Fruit fly (Drosophila melanogaster) whole organism, prepupa: ENCODE measurements around the gene Rbbp5.

Experiments used
- Blimp-1 ChIP-seq: fragments of 200-800 bp; sonication (Bioruptor generic); optimal IDR thresholded peaks from 3 replicates; lab custom pipeline; 2017; ENCODE audit warnings: missing biosample characterization, missing genetic modification characterization, mild to moderate bottlenecking, moderate library complexity, missing genetic modification reagents
- CG10631 ChIP-seq: fragments of 200-800 bp; sonication (Bioruptor generic); optimal IDR thresholded peaks from 2 replicates; lab custom pipeline; 2016; ENCODE audit warnings: missing biosample characterization, missing genetic modification characterization
- CG10669 ChIP-seq: fragments of 200-800 bp; sonication (Bioruptor generic); optimal IDR thresholded peaks from 3 replicates; lab custom pipeline; 2018; ENCODE audit warnings: missing biosample characterization, mild to moderate bottlenecking, missing genetic modification characterization, moderate library complexity
- CG11902 ChIP-seq: fragments of 200-800 bp; sonication (Bioruptor generic); optimal IDR thresholded peaks from 3 replicates; lab custom pipeline; 2016; ENCODE audit warnings: missing biosample characterization, missing genetic modification characterization
- CG15336 ChIP-seq: fragments of 200-800 bp; sonication (Bioruptor generic); IDR thresholded peaks from 2 replicates; pipeline ENCODE4 v1.3.6; 2022; ENCODE audit warnings: missing biosample characterization, missing genetic modification characterization
- CG1621 ChIP-seq: fragments of 200-800 bp; sonication (Bioruptor generic); optimal IDR thresholded peaks from 3 replicates; lab custom pipeline; 2018; ENCODE audit warnings: missing biosample characterization, mild to moderate bottlenecking, missing genetic modification characterization
- CG16779 ChIP-seq: fragments of 200-800 bp; sonication (Bioruptor generic); optimal IDR thresholded peaks from 3 replicates; lab custom pipeline; 2017; ENCODE audit warnings: missing biosample characterization, mild to moderate bottlenecking, missing genetic modification characterization
- CG3032 ChIP-seq: fragments of 200-800 bp; optimal IDR thresholded peaks from 2 replicates; lab custom pipeline; 2019; ENCODE audit warnings: missing biosample characterization, mild to moderate bottlenecking, missing genetic modification characterization, moderate library complexity
- CG32006 ChIP-seq: fragments of 200-800 bp; sonication (Bioruptor generic); optimal IDR thresholded peaks from 3 replicates; lab custom pipeline; 2017; ENCODE audit warnings: missing biosample characterization, mild to moderate bottlenecking, missing genetic modification characterization
- CG4318 ChIP-seq: fragments of 200-800 bp; sonication (Bioruptor generic); optimal IDR thresholded peaks from 3 replicates; lab custom pipeline; 2017; ENCODE audit warnings: missing biosample characterization, mild to moderate bottlenecking, missing genetic modification characterization
- CG6163 ChIP-seq: fragments of 200-800 bp; sonication (Bioruptor generic); IDR thresholded peaks from 3 replicates; pipeline ENCODE4 v1.3.6; 2022; ENCODE audit warnings: missing biosample characterization, missing genetic modification characterization
- CG6276 ChIP-seq: fragments of 200-800 bp; sonication (Bioruptor generic); optimal IDR thresholded peaks from 2 replicates; lab custom pipeline; 2017; ENCODE audit warnings: missing biosample characterization, mild to moderate bottlenecking, missing genetic modification characterization
- CG6792 ChIP-seq: fragments of 200-800 bp; sonication (Bioruptor generic); optimal IDR thresholded peaks from 3 replicates; lab custom pipeline; 2016; ENCODE audit warnings: missing biosample characterization, missing genetic modification characterization
- CG6808 ChIP-seq: fragments of 200-800 bp; sonication (Bioruptor generic); optimal IDR thresholded peaks from 3 replicates; lab custom pipeline; 2017; ENCODE audit warnings: missing biosample characterization, missing genetic modification characterization, mild to moderate bottlenecking, moderate library complexity, missing genetic modification reagents
- CG6854 ChIP-seq: fragments of 200-800 bp; sonication (Bioruptor generic); optimal IDR thresholded peaks from 2 replicates; lab custom pipeline; 2017; ENCODE audit warnings: missing biosample characterization, mild to moderate bottlenecking, missing genetic modification characterization
- CG8319 ChIP-seq: fragments of 200-800 bp; sonication (Bioruptor generic); optimal IDR thresholded peaks from 3 replicates; lab custom pipeline; 2016; ENCODE audit warnings: missing biosample characterization, missing genetic modification characterization
- CG8632 ChIP-seq: fragments of 200-800 bp; sonication (Bioruptor generic); optimal IDR thresholded peaks from 3 replicates; lab custom pipeline; 2016; ENCODE audit warnings: missing biosample characterization, missing genetic modification characterization
- CG9139 ChIP-seq: fragments of 200-800 bp; sonication (Bioruptor generic); optimal IDR thresholded peaks from 3 replicates; lab custom pipeline; 2017; ENCODE audit warnings: missing biosample characterization, mild to moderate bottlenecking, missing genetic modification characterization
- Eip75B ChIP-seq: fragments of 200-800 bp; sonication (Bioruptor generic); optimal IDR thresholded peaks from 3 replicates; lab custom pipeline; 2016; ENCODE audit warnings: missing biosample characterization, missing genetic modification characterization
- Eip78C ChIP-seq: fragments of 200-800 bp; sonication (Bioruptor generic); peaks from one replicate; lab custom pipeline; 2016; ENCODE audit warnings: missing biosample characterization, missing genetic modification characterization
- Hr39 ChIP-seq: fragments of 200-800 bp; sonication (Bioruptor generic); optimal IDR thresholded peaks from 2 replicates; lab custom pipeline; 2016; ENCODE audit warnings: missing biosample characterization, missing genetic modification characterization
- Hr4 ChIP-seq: fragments of 200-800 bp; sonication (Bioruptor generic); optimal IDR thresholded peaks from 3 replicates; lab custom pipeline; 2016; ENCODE audit warnings: missing biosample characterization, missing genetic modification characterization
- Lpt ChIP-seq: fragments of 200-800 bp; sonication (Bioruptor generic); optimal IDR thresholded peaks from 3 replicates; lab custom pipeline; 2016; ENCODE audit warnings: missing biosample characterization, missing genetic modification characterization
- Met ChIP-seq: fragments of 200-800 bp; sonication (Bioruptor generic); optimal IDR thresholded peaks from 3 replicates; lab custom pipeline; 2016; ENCODE audit warnings: missing biosample characterization, missing genetic modification characterization
- OdsH ChIP-seq: fragments of 200-800 bp; sonication (Bioruptor generic); optimal IDR thresholded peaks from 3 replicates; lab custom pipeline; 2016; ENCODE audit warnings: missing biosample characterization, missing genetic modification characterization
- Smox ChIP-seq: fragments of 200-800 bp; sonication (Bioruptor generic); optimal IDR thresholded peaks from 3 replicates; lab custom pipeline; 2016; ENCODE audit warnings: missing biosample characterization, missing genetic modification characterization
- Sox15 ChIP-seq: fragments of 200-800 bp; sonication (Bioruptor generic); optimal IDR thresholded peaks from 3 replicates; lab custom pipeline; 2016; ENCODE audit warnings: missing biosample characterization, missing genetic modification characterization
- achi ChIP-seq: fragments of 200-800 bp; sonication (Bioruptor generic); optimal IDR thresholded peaks from 3 replicates; lab custom pipeline; 2016; ENCODE audit warnings: missing biosample characterization, missing genetic modification characterization
- acj6 ChIP-seq: fragments of 200-800 bp; sonication (Bioruptor generic); optimal IDR thresholded peaks from 3 replicates; lab custom pipeline; 2016; ENCODE audit warnings: missing biosample characterization, missing genetic modification characterization
- cyc ChIP-seq: fragments of 200-800 bp; sonication (Bioruptor generic); optimal IDR thresholded peaks from 3 replicates; lab custom pipeline; 2016; ENCODE audit warnings: missing biosample characterization, missing genetic modification characterization
- dac ChIP-seq: fragments of 200-800 bp; sonication (Bioruptor generic); optimal IDR thresholded peaks from 2 replicates; lab custom pipeline; 2017; ENCODE audit warnings: missing biosample characterization, mild to moderate bottlenecking, missing genetic modification characterization
- dsx ChIP-seq: fragments of 200-800 bp; optimal IDR thresholded peaks from 3 replicates; lab custom pipeline; 2019; ENCODE audit warnings: missing biosample characterization, mild to moderate bottlenecking, missing genetic modification characterization, moderate library complexity; ENCODE audit not compliant: poor library complexity, severe bottlenecking
- eg ChIP-seq: fragments of 200-800 bp; sonication (Bioruptor generic); IDR thresholded peaks from 3 replicates; pipeline ENCODE4 v1.3.6; 2022; ENCODE audit warnings: missing biosample characterization, missing genetic modification characterization
- esn ChIP-seq: fragments of 200-800 bp; sonication (Bioruptor generic); optimal IDR thresholded peaks from 2 replicates; lab custom pipeline; 2016; ENCODE audit warnings: missing biosample characterization, mild to moderate bottlenecking, missing genetic modification characterization, moderate library complexity
- fd59A ChIP-seq: fragments of 200-800 bp; sonication (Bioruptor generic); optimal IDR thresholded peaks from 2 replicates; lab custom pipeline; 2017; ENCODE audit warnings: missing biosample characterization, mild to moderate bottlenecking, missing genetic modification characterization, missing genetic modification reagents
- fd85E ChIP-seq: fragments of 200-800 bp; sonication (Bioruptor generic); optimal IDR thresholded peaks from 3 replicates; lab custom pipeline; 2016; ENCODE audit warnings: missing biosample characterization, missing genetic modification characterization
- fkh ChIP-seq: fragments of 200-800 bp; sonication (Bioruptor generic); optimal IDR thresholded peaks from 3 replicates; lab custom pipeline; 2017; ENCODE audit warnings: missing biosample characterization, mild to moderate bottlenecking, missing genetic modification characterization, moderate library complexity
- lz ChIP-seq: fragments of 200-800 bp; sonication (Bioruptor generic); optimal IDR thresholded peaks from 3 replicates; lab custom pipeline; 2016; ENCODE audit warnings: missing biosample characterization, missing genetic modification characterization
- net ChIP-seq: fragments of 200-800 bp; sonication (Bioruptor generic); optimal IDR thresholded peaks from 3 replicates; lab custom pipeline; 2016; ENCODE audit warnings: missing biosample characterization, missing genetic modification characterization
- pdm3 ChIP-seq: fragments of 200-800 bp; sonication (Bioruptor generic); optimal IDR thresholded peaks from 3 replicates; lab custom pipeline; 2016; ENCODE audit warnings: missing biosample characterization, missing genetic modification characterization
- ss ChIP-seq, 2 experiments: fragments of 200-800 bp; sonication (Bioruptor generic); optimal IDR thresholded peaks; 2 replicates in 1 of 2; 3 replicates in 1 of 2; lab custom pipeline; 2017 to 2018; ENCODE audit warnings: mild to moderate bottlenecking in 2 of 2, missing biosample characterization in 2 of 2, missing genetic modification characterization in 2 of 2, moderate library complexity in 1 of 2
- svp ChIP-seq: fragments of 200-800 bp; sonication (Bioruptor generic); peaks from one replicate; lab custom pipeline; 2016; ENCODE audit warnings: missing biosample characterization, missing genetic modification characterization

The Rbbp5 gene

dm6 chr3L:20348581-20349093, 895 bp upstream of the Rbbp5 start:
- TF ChIP-seq acj6 (GFP tag; lab: Kevin White, UChicago) (no peak), Eip78C (peak; percentile 35), dac (GFP tag; lab: Kevin White, UChicago) (no peak), Smox (GFP tag; lab: Kevin White, UChicago) (no peak), esn (GFP tag; lab: Kevin White, UChicago) (no peak), eg (GFP tag; lab: Robert Waterston, UW) (no peak)

DNA sequence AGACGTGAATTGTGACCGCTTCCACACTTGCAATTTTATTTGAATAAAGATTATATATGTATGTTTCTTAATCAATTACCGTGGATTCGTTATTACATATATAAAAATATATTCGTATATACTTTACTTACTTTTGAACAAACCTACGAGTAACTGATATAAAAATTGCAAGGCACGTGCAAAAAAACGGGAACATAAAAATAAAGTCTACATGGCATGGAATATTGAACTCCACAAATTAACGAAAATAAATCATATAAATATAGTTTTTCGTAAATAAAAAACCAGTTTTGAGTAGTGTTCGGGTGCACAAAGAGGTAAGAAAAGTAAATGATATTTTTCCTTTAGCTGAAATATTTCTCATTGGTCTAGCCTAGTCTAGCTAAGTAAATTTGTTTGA, 5.4 kb downstream of the Rbbp5 start, which contains the start of gene Spn77Bc:
Gene Spn77Bc (plus strand): TSS at position 301 of the 400 bp plus-strand sequence.
- TF ChIP-seq svp (GFP tag; lab: Kevin White, UChicago) (no peak), CG6276 (GFP tag; lab: Kevin White, UChicago) (no peak), CG9139 (GFP tag; lab: Kevin White, UChicago) (no peak), acj6 (GFP tag; lab: Kevin White, UChicago) (no peak), eg (GFP tag; lab: Robert Waterston, UW) (no peak), ss (GFP tag; optimal IDR thresholded peaks at IDR 0.05; lab: Kevin White, UChicago) (no peak), CG6854 (GFP tag; lab: Kevin White, UChicago) (no peak), esn (GFP tag; lab: Kevin White, UChicago) (no peak), CG3032 (tag; lab: Kevin White, UChicago) (no peak), OdsH (GFP tag; lab: Kevin White, UChicago) (no peak), pdm3 (GFP tag; lab: Kevin White, UChicago) (no peak), CG10631 (GFP tag; lab: Kevin White, UChicago) (no peak), CG10669 (GFP tag; lab: Kevin White, UChicago) (no peak), Blimp-1 (GFP tag; lab: Kevin White, UChicago) (no peak), achi (GFP tag; lab: Kevin White, UChicago) (no peak), CG1621 (tag; lab: Kevin White, UChicago) (no peak)

- TF ChIP-seq CG6163 (GFP tag; lab: Robert Waterston, UW) = no peak
- TF ChIP-seq Met (GFP tag; lab: Kevin White, UChicago) = no peak
- TF ChIP-seq Lpt (GFP tag; lab: Kevin White, UChicago) = no peak
- no peak for TF ChIP-seq Eip75B (GFP tag; lab: Kevin White, UChicago)
- TF ChIP-seq cyc = no peak
- TF ChIP-seq Hr39 (GFP tag; lab: Kevin White, UChicago) = no peak
- TF ChIP-seq CG6276 (GFP tag; lab: Kevin White, UChicago) = no peak
- TF ChIP-seq svp (GFP tag; lab: Kevin White, UChicago) = no peak
- no peak for TF ChIP-seq CG11902 (GFP tag; lab: Kevin White, UChicago)
- TF ChIP-seq CG8319 = no peak
- TF ChIP-seq CG4318 (GFP tag; lab: Kevin White, UChicago) = no peak
- no peak for TF ChIP-seq fkh (GFP tag; lab: Kevin White, UChicago)
- no peak for TF ChIP-seq Sox15
Observed at dm6 chr3L:20320652-20321051, 27.1 kb downstream of the Rbbp5 start, which contains the start of gene Spn77Bb. Gene Spn77Bb (plus strand): TSS chr3L:20320952.

dm6 chr3L:20320044-20320443, 27.7 kb downstream of the Rbbp5 start:
- TF ChIP-seq Blimp-1 (GFP tag; lab: Kevin White, UChicago) (no peak), Eip78C (no peak), dsx (GFP tag; lab: Kevin White, UChicago) (no peak), CG10631 (GFP tag; lab: Kevin White, UChicago) (no peak), Hr4 (GFP tag; lab: Kevin White, UChicago) (no peak), fd59A (GFP tag; lab: Kevin White, UChicago) (no peak), fd85E (GFP tag; lab: Kevin White, UChicago) (no peak), CG1621 (tag; lab: Kevin White, UChicago) (no peak), CG32006 (GFP tag; lab: Kevin White, UChicago) (no peak), CG6808 (GFP tag; lab: Kevin White, UChicago) (no peak), CG10669 (GFP tag; lab: Kevin White, UChicago) (no peak), pdm3 (GFP tag; lab: Kevin White, UChicago) (no peak), net (GFP tag; lab: Kevin White, UChicago) (no peak), CG6792 (no peak), CG16779 (tag; lab: Kevin White, UChicago) (no peak), CG8632 (GFP tag; lab: Kevin White, UChicago) (no peak), lz (GFP tag; lab: Kevin White, UChicago) (no peak), CG15336 (GFP tag; lab: Robert Waterston, UW) (no peak)
